Worm (Caenorhabditis elegans) whole organism, L2 larva: ENCODE results near the gene tag-276.

Source experiments
- aly-2 ChIP-seq: fragments of 150-350 bp; optimal IDR thresholded peaks from 2 replicates; lab custom pipeline; 2014; ENCODE audit warnings: missing biosample characterization, missing genetic modification characterization
- ama-1 ChIP-seq: fragments of 150-350 bp; optimal IDR thresholded peaks from 2 replicates; lab custom pipeline; 2018; ENCODE audit warnings: inconsistent platforms
- fos-1 ChIP-seq: fragments of 150-350 bp; optimal IDR thresholded peaks from 2 replicates; lab custom pipeline; 2014; ENCODE audit warnings: missing biosample characterization, missing genetic modification characterization
- nhr-11 ChIP-seq: fragments of 150-350 bp; optimal IDR thresholded peaks from 2 replicates; lab custom pipeline; 2014; ENCODE audit warnings: missing biosample characterization, missing genetic modification characterization
- nhr-129 ChIP-seq: fragments of 150-350 bp; optimal IDR thresholded peaks from 2 replicates; lab custom pipeline; 2014; ENCODE audit warnings: missing biosample characterization, missing genetic modification characterization
- nhr-23 ChIP-seq: fragments of 150-350 bp; optimal IDR thresholded peaks from 2 replicates; lab custom pipeline; 2014; ENCODE audit warnings: missing biosample characterization, missing genetic modification reagents, missing genetic modification characterization
- snpc-4 ChIP-seq: fragments of 150-350 bp; optimal IDR thresholded peaks from 2 replicates; lab custom pipeline; 2014; ENCODE audit warnings: missing biosample characterization, missing genetic modification characterization
- unc-62 ChIP-seq: fragments of 150-350 bp; optimal IDR thresholded peaks from 2 replicates; lab custom pipeline; 2014; ENCODE audit warnings: missing biosample characterization, missing genetic modification reagents, missing genetic modification characterization

ce11 chrII:12274944-12275343 is 26.0 kb upstream of the tag-276 start, which contains the start of gene Y57A10A.27:
- TF ChIP-seq ama-1 (lab: Kevin White, UChicago): no peak
- no peak for TF ChIP-seq fos-1 (tag; lab: Kevin White, UChicago)
- no peak for TF ChIP-seq nhr-23 (tag; lab: Kevin White, UChicago)
- TF ChIP-seq snpc-4 (tag; lab: Kevin White, UChicago): no peak
- no peak for TF ChIP-seq aly-2
- TF ChIP-seq nhr-129 (tag; lab: Kevin White, UChicago): no peak
- no peak for TF ChIP-seq nhr-11 (tag; lab: Kevin White, UChicago)
- no peak for TF ChIP-seq unc-62 (GFP tag; lab: Kevin White, UChicago)
